Worm (Caenorhabditis elegans) whole organism, L2 larva: ENCODE results near the gene F13H10.9.
A peak's percentile ranks its signal among the peaks of the same experiment; 100 is the strongest.

Experiments used
- C34F6.9 ChIP-seq: fragments of 150-350 bp; optimal IDR thresholded peaks from 2 replicates; lab custom pipeline; 2014; ENCODE audit warnings: missing biosample characterization, missing genetic modification characterization
- F13H6.1 ChIP-seq: sonication (generic microtip); optimal IDR thresholded peaks from 2 replicates; lab custom pipeline; 2016; ENCODE audit warnings: missing genetic modification characterization, missing compliant biosample characterization
- R02D3.7 ChIP-seq: fragments of 150-350 bp; optimal IDR thresholded peaks from 2 replicates; lab custom pipeline; 2014; ENCODE audit warnings: missing biosample characterization, missing genetic modification characterization
- Y55F3AM.14 ChIP-seq: fragments of 200-800 bp; sonication (Bioruptor generic); optimal IDR thresholded peaks from 2 replicates; lab custom pipeline; 2018; ENCODE audit warnings: mild to moderate bottlenecking, missing genetic modification characterization, missing compliant biosample characterization
- ZK546.5 ChIP-seq: sonication (generic microtip); optimal IDR thresholded peaks from 2 replicates; lab custom pipeline; 2017; ENCODE audit warnings: missing biosample characterization, missing genetic modification characterization
- alr-1 ChIP-seq: fragments of 150-350 bp; optimal IDR thresholded peaks from 2 replicates; lab custom pipeline; 2014; ENCODE audit warnings: missing biosample characterization, missing genetic modification characterization
- aly-2 ChIP-seq: fragments of 150-350 bp; optimal IDR thresholded peaks from 2 replicates; lab custom pipeline; 2014; ENCODE audit warnings: missing biosample characterization, missing genetic modification characterization
- ama-1 ChIP-seq: fragments of 150-350 bp; optimal IDR thresholded peaks from 2 replicates; lab custom pipeline; 2018; ENCODE audit warnings: inconsistent platforms
- blmp-1 ChIP-seq: sonication (generic microtip); optimal IDR thresholded peaks from 2 replicates; lab custom pipeline; 2017; ENCODE audit warnings: missing genetic modification characterization, mild to moderate bottlenecking, missing compliant biosample characterization, antibody characterized with exemption, moderate library complexity; ENCODE audit not compliant: insufficient read depth
- ceh-16 ChIP-seq: fragments of 150-350 bp; optimal IDR thresholded peaks from 2 replicates; lab custom pipeline; 2014; ENCODE audit warnings: missing biosample characterization, missing genetic modification characterization
- ceh-82 ChIP-seq: fragments of 150-350 bp; optimal IDR thresholded peaks from 2 replicates; lab custom pipeline; 2014; ENCODE audit warnings: missing biosample characterization, missing genetic modification characterization
- crh-2 ChIP-seq: sonication (generic microtip); optimal IDR thresholded peaks from 2 replicates; lab custom pipeline; 2017; ENCODE audit warnings: missing biosample characterization, missing genetic modification characterization
- dmd-4 ChIP-seq: sonication (generic microtip); optimal IDR thresholded peaks from 2 replicates; lab custom pipeline; 2017; ENCODE audit warnings: missing biosample characterization, missing genetic modification characterization
- egl-27 ChIP-seq: sonication (generic microtip); optimal IDR thresholded peaks from 3 replicates; lab custom pipeline; 2017; ENCODE audit warnings: missing biosample characterization, missing genetic modification reagents, missing genetic modification characterization
- elt-1 ChIP-seq: fragments of 150-350 bp; optimal IDR thresholded peaks from 2 replicates; lab custom pipeline; 2014; ENCODE audit warnings: missing biosample characterization, missing genetic modification characterization
- elt-3 ChIP-seq: sonication (generic microtip); optimal IDR thresholded peaks from 2 replicates; lab custom pipeline; 2017; ENCODE audit warnings: missing biosample characterization, missing genetic modification characterization
- fos-1 ChIP-seq: fragments of 150-350 bp; optimal IDR thresholded peaks from 2 replicates; lab custom pipeline; 2014; ENCODE audit warnings: missing biosample characterization, missing genetic modification characterization
- gmeb-1 ChIP-seq: fragments of 150-350 bp; optimal IDR thresholded peaks from 2 replicates; lab custom pipeline; 2014; ENCODE audit warnings: missing biosample characterization, missing genetic modification characterization
- lin-11 ChIP-seq: fragments of 150-350 bp; sonication (generic microtip); optimal IDR thresholded peaks from 2 replicates; lab custom pipeline; 2014; ENCODE audit warnings: missing biosample characterization, missing genetic modification characterization, inconsistent platforms, mixed read lengths
- lin-39 ChIP-seq: fragments of 150-350 bp; optimal IDR thresholded peaks from 2 replicates; lab custom pipeline; 2014; ENCODE audit warnings: missing biosample characterization, missing genetic modification reagents, missing genetic modification characterization
- lsy-2 ChIP-seq, 2 experiments: fragments of 150-350 bp in 1 of 2; sonication (generic microtip) in 1 of 2; optimal IDR thresholded peaks; 2 replicates each; lab custom pipeline; 2014 to 2017; ENCODE audit warnings: missing biosample characterization in 2 of 2, missing genetic modification characterization in 2 of 2
- mbf-1 ChIP-seq: sonication (generic microtip); optimal IDR thresholded peaks from 2 replicates; lab custom pipeline; 2017; ENCODE audit warnings: missing biosample characterization, missing genetic modification characterization
- mdl-1 ChIP-seq, 2 experiments: fragments of 150-350 bp in 1 of 2; sonication (generic microtip) in 1 of 2; optimal IDR thresholded peaks; 2 replicates each; lab custom pipeline; 2017; ENCODE audit warnings: missing biosample characterization in 2 of 2, missing genetic modification characterization in 2 of 2
- nhr-10 ChIP-seq: sonication (generic microtip); optimal IDR thresholded peaks from 2 replicates; lab custom pipeline; 2017; ENCODE audit warnings: missing biosample characterization, missing genetic modification characterization
- nhr-11 ChIP-seq: fragments of 150-350 bp; optimal IDR thresholded peaks from 2 replicates; lab custom pipeline; 2014; ENCODE audit warnings: missing biosample characterization, missing genetic modification characterization
- nhr-12 ChIP-seq: fragments of 150-350 bp; optimal IDR thresholded peaks from 2 replicates; lab custom pipeline; 2014; ENCODE audit warnings: missing biosample characterization, missing genetic modification characterization
- nhr-129 ChIP-seq: fragments of 150-350 bp; optimal IDR thresholded peaks from 2 replicates; lab custom pipeline; 2014; ENCODE audit warnings: missing biosample characterization, missing genetic modification characterization
- nhr-21 ChIP-seq: fragments of 150-350 bp; optimal IDR thresholded peaks from 2 replicates; lab custom pipeline; 2014; ENCODE audit warnings: missing biosample characterization, missing genetic modification characterization
- nhr-23 ChIP-seq: fragments of 150-350 bp; optimal IDR thresholded peaks from 2 replicates; lab custom pipeline; 2014; ENCODE audit warnings: missing biosample characterization, missing genetic modification reagents, missing genetic modification characterization
- nhr-237 ChIP-seq: fragments of 150-350 bp; optimal IDR thresholded peaks from 2 replicates; lab custom pipeline; 2014; ENCODE audit warnings: missing biosample characterization, missing genetic modification characterization
- nhr-25 ChIP-seq: fragments of 150-350 bp; sonication (generic microtip); optimal IDR thresholded peaks from 3 replicates; lab custom pipeline; 2014; ENCODE audit warnings: missing biosample characterization, missing genetic modification characterization
- nhr-6 ChIP-seq: fragments of 150-350 bp; optimal IDR thresholded peaks from 2 replicates; lab custom pipeline; 2014; ENCODE audit warnings: missing biosample characterization, missing genetic modification characterization
- nhr-77 ChIP-seq: fragments of 150-350 bp; optimal IDR thresholded peaks from 2 replicates; lab custom pipeline; 2014; ENCODE audit warnings: missing biosample characterization, missing genetic modification characterization
- peb-1 ChIP-seq: fragments of 150-350 bp; optimal IDR thresholded peaks from 2 replicates; lab custom pipeline; 2014; ENCODE audit warnings: missing biosample characterization, missing genetic modification characterization
- sem-4 ChIP-seq: fragments of 150-350 bp; optimal IDR thresholded peaks from 2 replicates; lab custom pipeline; 2014; ENCODE audit warnings: missing biosample characterization, missing genetic modification reagents, missing genetic modification characterization
- skn-1 ChIP-seq: sonication (generic microtip); optimal IDR thresholded peaks from 2 replicates; lab custom pipeline; 2017; ENCODE audit warnings: missing biosample characterization, missing genetic modification characterization
- sma-3 ChIP-seq: sonication (generic microtip); optimal IDR thresholded peaks from 2 replicates; lab custom pipeline; 2016; ENCODE audit warnings: missing genetic modification reagents, missing genetic modification characterization, missing compliant biosample characterization
- sma-9 ChIP-seq, 2 experiments: fragments of 150-350 bp in 1 of 2; sonication (generic microtip) in 1 of 2; optimal IDR thresholded peaks; 2 replicates each; lab custom pipeline; 2014 to 2016; ENCODE audit warnings: missing genetic modification characterization in 2 of 2, mild to moderate bottlenecking in 1 of 2, missing biosample characterization in 1 of 2, missing compliant biosample characterization in 1 of 2, missing genetic modification reagents in 1 of 2, moderate library complexity in 1 of 2
- snpc-4 ChIP-seq: fragments of 150-350 bp; optimal IDR thresholded peaks from 2 replicates; lab custom pipeline; 2014; ENCODE audit warnings: missing biosample characterization, missing genetic modification characterization
- unc-39 ChIP-seq: fragments of 150-350 bp; optimal IDR thresholded peaks from 2 replicates; lab custom pipeline; 2014; ENCODE audit warnings: missing biosample characterization, missing genetic modification characterization
- unc-55 ChIP-seq: fragments of 150-350 bp; sonication (generic microtip); optimal IDR thresholded peaks from 3 replicates; lab custom pipeline; 2014; ENCODE audit warnings: missing biosample characterization, missing genetic modification reagents, missing genetic modification characterization
- unc-62 ChIP-seq: fragments of 150-350 bp; optimal IDR thresholded peaks from 2 replicates; lab custom pipeline; 2014; ENCODE audit warnings: missing biosample characterization, missing genetic modification reagents, missing genetic modification characterization
- zag-1 ChIP-seq: fragments of 150-350 bp; optimal IDR thresholded peaks from 2 replicates; lab custom pipeline; 2014; ENCODE audit warnings: missing biosample characterization, missing genetic modification characterization
- ztf-1 ChIP-seq: fragments of 200-800 bp; sonication (Bioruptor generic); conservative IDR thresholded peaks from 2 replicates; pipeline ENCODE4 v1.3.6; 2022; ENCODE audit warnings: missing genetic modification characterization, missing compliant biosample characterization
- ztf-11 ChIP-seq: sonication (generic microtip); optimal IDR thresholded peaks from 2 replicates; lab custom pipeline; 2017; ENCODE audit warnings: missing biosample characterization, missing genetic modification characterization
- ztf-4 ChIP-seq: fragments of 150-350 bp; optimal IDR thresholded peaks from 2 replicates; lab custom pipeline; 2014; ENCODE audit warnings: missing biosample characterization, missing genetic modification characterization

The F13H10.9 gene

DNA sequence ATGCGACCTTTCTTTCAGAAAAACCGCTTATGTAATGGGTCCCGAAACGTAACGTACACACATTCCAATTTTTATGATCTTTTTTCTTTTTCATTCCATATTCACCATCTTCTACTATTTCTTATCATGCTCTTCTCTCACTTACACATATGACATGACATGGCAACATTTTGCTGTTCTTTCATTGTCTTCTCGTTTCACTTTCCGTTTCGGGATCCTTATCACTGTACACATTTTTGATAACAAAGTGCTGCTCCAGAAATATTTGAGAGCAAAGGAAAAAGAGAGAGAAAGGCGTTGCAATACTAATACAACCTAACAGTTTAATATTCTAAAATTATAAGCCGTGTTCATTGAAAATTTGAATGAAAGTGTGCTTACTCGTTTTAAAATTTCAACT lies 31.4 kb upstream of the F13H10.9 start:
- no peak for TF ChIP-seq ztf-1
- TF ChIP-seq ztf-11 (tag; lab: Kevin White, UChicago) = no peak
- peak; percentile 69 for TF ChIP-seq sma-9 (GFP tag; optimal IDR thresholded peaks at IDR 0.05; lab: Kevin White, UChicago)
- TF ChIP-seq sma-9 (tag; optimal IDR thresholded peaks at IDR 0.05; lab: Kevin White, UChicago) = no peak
- no peak for TF ChIP-seq lsy-2 (tag; optimal IDR thresholded peaks at IDR 0.05; lab: Kevin White, UChicago)
- peak; percentile 21 for TF ChIP-seq gmeb-1
- TF ChIP-seq alr-1 = no peak
- TF ChIP-seq crh-2 = peak; percentile 57
- no peak for TF ChIP-seq sma-3 (GFP tag; lab: Kevin White, UChicago)
- no peak for TF ChIP-seq peb-1 (tag; lab: Kevin White, UChicago)
- no peak for TF ChIP-seq lin-11 (tag; lab: Kevin White, UChicago)
- TF ChIP-seq nhr-11 = no peak
- no peak for TF ChIP-seq ceh-82 (tag; lab: Kevin White, UChicago)
- no peak for TF ChIP-seq nhr-129 (tag; lab: Kevin White, UChicago)
- TF ChIP-seq fos-1 (tag; lab: Kevin White, UChicago) = peak; percentile 97
- no peak for TF ChIP-seq unc-62 (GFP tag; lab: Kevin White, UChicago)
- no peak for TF ChIP-seq ZK546.5 (tag; lab: Kevin White, UChicago)
- TF ChIP-seq ceh-16 (tag; lab: Kevin White, UChicago) = no peak
- no peak for TF ChIP-seq lin-39
- TF ChIP-seq C34F6.9 (tag; lab: Kevin White, UChicago) = no peak
- TF ChIP-seq sem-4 (tag; lab: Kevin White, UChicago) = no peak
- TF ChIP-seq nhr-6 = no peak
- TF ChIP-seq aly-2 = no peak
- no peak for TF ChIP-seq nhr-237 (tag; lab: Kevin White, UChicago)
- no peak for TF ChIP-seq zag-1 (tag; lab: Kevin White, UChicago)
- TF ChIP-seq F13H6.1 = no peak
- TF ChIP-seq, all 48 proteins: peak for 4

DNA sequence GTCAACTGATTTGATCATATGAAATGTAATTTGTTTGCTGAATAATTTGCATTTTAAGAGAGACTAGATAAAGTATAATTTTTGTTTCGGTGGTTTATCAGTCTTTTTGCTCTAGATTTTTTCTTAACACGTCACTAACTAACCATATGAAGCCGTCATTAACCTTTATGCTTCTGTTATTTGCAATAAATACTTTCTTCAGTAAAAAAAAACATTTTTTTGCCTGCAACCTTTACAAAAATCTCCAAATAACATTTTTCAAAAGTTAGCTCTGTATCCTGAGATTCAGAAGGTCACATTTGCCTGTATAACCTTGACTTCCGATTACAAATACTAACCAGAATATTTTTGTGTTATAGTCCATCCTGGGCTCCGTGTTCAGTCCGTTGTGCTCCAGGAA lies 30.9 kb upstream of the F13H10.9 start:
- TF ChIP-seq nhr-12 (tag; lab: Kevin White, UChicago) = no peak

DNA sequence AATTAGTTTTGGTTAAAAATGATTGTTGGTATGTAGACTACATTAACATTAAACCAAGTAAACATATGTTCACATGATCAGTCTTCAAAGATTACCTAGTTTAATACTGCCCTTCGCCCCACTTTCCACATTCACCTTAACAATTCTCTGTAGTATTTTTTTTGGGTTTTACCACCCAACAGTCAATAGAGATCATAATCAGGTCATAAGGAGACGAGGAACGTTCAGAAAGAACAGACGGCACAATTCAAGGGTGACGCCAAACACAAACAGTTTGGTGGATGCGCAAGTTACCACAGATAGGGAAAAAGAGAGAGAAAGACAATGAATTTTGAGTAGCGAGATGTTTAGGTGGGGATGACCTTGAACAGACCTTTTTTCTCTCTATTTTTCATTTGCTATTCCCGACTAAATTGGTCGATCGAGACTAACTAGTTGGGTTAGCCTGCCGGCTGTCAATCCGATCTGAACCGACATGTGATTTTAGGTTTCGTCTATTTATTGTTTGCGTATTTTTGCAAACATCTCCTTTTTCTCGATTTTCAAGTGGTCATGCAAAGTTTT lies 30.0 kb upstream of the F13H10.9 start:
- TF ChIP-seq lin-39 (no peak), nhr-10 (tag; lab: Kevin White, UChicago) (no peak), sma-3 (GFP tag; lab: Kevin White, UChicago) (peak; percentile 41), ceh-16 (tag; lab: Kevin White, UChicago) (peak; percentile 25), skn-1 (tag; lab: Kevin White, UChicago) (no peak), aly-2 (no peak), lsy-2 (tag; optimal IDR thresholded peaks at IDR 0.05; lab: Kevin White, UChicago) (peak in 1 of 2 experiments; percentile 4), lin-11 (tag; lab: Kevin White, UChicago) (no peak), unc-55 (no peak), nhr-6 (peak; percentile 47), unc-39 (tag; lab: Kevin White, UChicago) (no peak), elt-1 (tag; lab: Kevin White, UChicago) (no peak), gmeb-1 (peak; percentile 26), F13H6.1 (peak; percentile 35), ama-1 (lab: Kevin White, UChicago) (no peak), peb-1 (tag; lab: Kevin White, UChicago) (no peak), sma-9 (GFP tag; optimal IDR thresholded peaks at IDR 0.05; lab: Kevin White, UChicago) (peak; percentile 58), sma-9 (tag; optimal IDR thresholded peaks at IDR 0.05; lab: Kevin White, UChicago) (no peak), crh-2 (no peak), dmd-4 (tag; lab: Kevin White, UChicago) (no peak), blmp-1 (peak; percentile 47), nhr-25 (tag; lab: Kevin White, UChicago) (peak; percentile 78), unc-62 (GFP tag; lab: Kevin White, UChicago) (no peak), ZK546.5 (tag; lab: Kevin White, UChicago) (no peak), ztf-1 (no peak), snpc-4 (tag; lab: Kevin White, UChicago) (no peak), sem-4 (tag; lab: Kevin White, UChicago) (no peak), nhr-237 (tag; lab: Kevin White, UChicago) (no peak), Y55F3AM.14 (GFP tag; lab: Kevin White, UChicago) (no peak), fos-1 (tag; lab: Kevin White, UChicago) (peak; percentile 29), egl-27 (tag; lab: Kevin White, UChicago) (peak; percentile 27), ztf-4 (tag; lab: Kevin White, UChicago) (no peak), zag-1 (tag; lab: Kevin White, UChicago) (no peak), nhr-12 (tag; lab: Kevin White, UChicago) (no peak), nhr-11 (no peak), C34F6.9 (tag; lab: Kevin White, UChicago) (no peak), nhr-23 (tag; lab: Kevin White, UChicago) (no peak), R02D3.7 (tag; lab: Kevin White, UChicago) (no peak), nhr-21 (tag; lab: Kevin White, UChicago) (no peak), nhr-77 (tag; lab: Kevin White, UChicago) (no peak), alr-1 (no peak), ztf-11 (tag; lab: Kevin White, UChicago) (no peak), mdl-1 (tag; optimal IDR thresholded peaks at IDR 0.05; lab: Kevin White, UChicago) (peak in 1 of 2 experiments; percentile 23), nhr-129 (tag; lab: Kevin White, UChicago) (peak; percentile 63), mbf-1 (tag; lab: Kevin White, UChicago) (no peak), elt-3 (no peak)
